Worm (Caenorhabditis elegans) whole organism, L4/young adult: ENCODE data around the gene C07A4.3.

Source experiments
- W03F9.2 ChIP-seq: fragments of 150-350 bp; optimal IDR thresholded peaks from 2 replicates; lab custom pipeline; 2014; ENCODE audit warnings: missing biosample characterization, missing genetic modification characterization
- him-1 ChIP-seq: sonication (generic microtip); optimal IDR thresholded peaks from 2 replicates; lab custom pipeline; 2016; ENCODE audit warnings: missing genotype, missing genetic modification reagents, missing genetic modification characterization, missing compliant biosample characterization

ce11 chrX:10146592-10146991 lies 28.2 kb upstream of the C07A4.3 start, which contains the start of gene unc-115:
- TF ChIP-seq W03F9.2 (tag; lab: Kevin White, UChicago) (peak; percentile 55), him-1 (tag; lab: Kevin White, UChicago) (peak; percentile 88)
